Worm (Caenorhabditis elegans): ENCODE measurements around the gene Y116A8C.30.
"Not testable (repeated sequence)": the region's sequence is repeated elsewhere in the genome, so short reads cannot be mapped to it uniquely, and the experiment has no call there.

The Y116A8C.30 gene

DNA sequence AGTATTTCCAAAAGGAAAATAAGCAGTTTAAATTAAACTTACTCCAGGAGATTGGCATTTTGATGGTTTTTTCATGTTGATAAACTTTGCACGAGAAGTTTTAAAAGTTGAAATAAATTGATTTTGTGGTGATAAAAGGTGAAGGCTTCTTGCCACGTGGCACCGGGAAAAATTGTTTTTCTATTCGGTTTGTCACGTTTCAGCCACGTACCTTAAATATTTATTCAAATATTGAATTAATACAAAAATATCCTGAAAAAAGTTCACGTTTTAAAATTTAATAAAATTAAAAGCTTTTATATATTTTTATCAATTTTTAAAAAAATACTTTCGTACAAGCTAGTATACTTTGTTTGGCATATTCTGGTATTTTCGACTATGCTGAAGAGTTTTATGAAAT, 32.7 kb downstream of the Y116A8C.30 start, which contains the start of gene Y116A8C.24:
Y116A8C.24 (minus strand) TSS at position 101 of the 400 bp plus-strand sequence.
- TF ChIP-seq nhr-47, mef-2, blmp-1 (tag; optimal IDR thresholded peaks at IDR 0.05): not testable (repeated sequence)

ce11 chrIV:17064937-17065336, 38.6 kb downstream of the Y116A8C.30 start, which contains the start of gene Y116A8C.465:
Gene Y116A8C.465 (plus strand): TSS chrIV:17065237.
- TF ChIP-seq nhr-71 (tag; optimal IDR thresholded peaks at IDR 0.05); Y116A8C.19 (tag; optimal IDR thresholded peaks at IDR 0.05; ENCODE audit: borderline replicate concordance); F16B12.6 (tag; optimal IDR thresholded peaks at IDR 0.05): not testable (repeated sequence)

DNA sequence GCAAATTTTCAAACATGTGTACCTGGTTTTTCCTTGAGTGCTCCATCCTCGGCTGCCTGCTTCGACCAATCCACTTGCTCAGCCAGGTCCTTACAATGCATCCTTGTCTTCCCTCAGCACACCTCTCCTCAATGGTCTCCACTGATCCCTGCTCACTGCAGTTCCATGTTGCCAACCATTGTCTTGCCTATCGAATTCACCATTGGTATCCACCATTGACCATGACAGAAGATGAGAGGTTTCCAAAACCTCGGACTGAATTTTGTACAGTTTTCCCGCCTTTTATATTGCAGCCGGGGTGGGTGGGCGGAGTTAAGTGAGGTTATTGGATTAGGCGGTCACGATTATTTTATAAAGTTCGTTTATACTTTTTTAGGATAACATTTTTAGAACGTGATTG, 39.8 kb downstream of the Y116A8C.30 start, which contains the start of gene Y116A8C.467:
Y116A8C.467 (minus strand) TSS at position 101 of the 400 bp plus-strand sequence.
- not testable (repeated sequence) for TF ChIP-seq egl-13, unc-30, sptf-1 (tag; optimal IDR thresholded peaks at IDR 0.05)

DNA sequence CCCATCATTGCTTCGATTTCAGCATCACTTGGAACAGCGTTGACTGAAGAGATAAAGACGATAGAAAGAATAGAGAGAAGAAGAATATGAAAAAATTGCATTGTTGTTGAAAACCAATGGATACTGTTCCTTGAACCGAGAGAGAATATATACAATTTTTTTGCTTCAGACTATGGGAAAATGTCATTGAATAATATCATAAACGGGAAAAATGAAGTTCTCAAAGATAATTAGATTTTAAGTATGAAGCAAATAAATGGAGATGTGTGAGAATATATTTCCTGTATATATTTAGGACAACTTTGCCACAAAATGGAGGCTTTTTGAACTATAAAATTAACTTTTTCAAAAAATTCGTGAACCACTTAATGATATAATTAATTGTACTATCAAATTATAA, 45.5 kb downstream of the Y116A8C.30 start, which contains the start of gene Y116A8C.44:
Y116A8C.44 (minus strand) TSS at position 101 of the 400 bp plus-strand sequence.
- TF ChIP-seq efl-1 (optimal IDR thresholded peaks at IDR 0.05), result no peak
- TF ChIP-seq efl-1 (GFP tag; optimal IDR thresholded peaks at IDR 0.05 in 1 of 2), result peak in 1 of 2 experiments; percentile 52
- no peak for TF ChIP-seq nhr-20 (tag; optimal IDR thresholded peaks at IDR 0.05)

DNA sequence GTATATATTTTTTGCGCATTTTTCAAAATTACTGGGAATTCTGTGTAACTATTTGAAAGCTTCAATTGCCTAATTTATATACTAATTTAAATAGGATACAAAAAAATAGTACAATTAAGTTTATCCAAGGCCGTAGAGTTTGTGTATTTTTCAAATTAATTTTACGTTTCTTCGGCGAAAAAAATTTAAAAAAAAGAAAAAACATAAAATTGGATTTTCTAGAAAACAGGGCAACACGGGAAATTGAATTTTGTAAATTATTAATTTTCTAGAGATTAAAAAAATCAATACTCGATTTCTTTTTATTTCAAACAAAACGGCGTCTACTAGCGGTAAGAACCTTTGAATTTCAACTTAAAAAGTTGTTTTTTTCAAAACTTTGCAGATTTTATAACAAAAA, 50.3 kb downstream of the Y116A8C.30 start, which contains the start of gene Y116A8C.23:
Y116A8C.23 (plus strand) TSS at position 301 of the 400 bp plus-strand sequence.
- TF ChIP-seq ces-1 (GFP tag; optimal IDR thresholded peaks at IDR 0.05), result no peak
- no peak for TF ChIP-seq hlh-4 (tag; optimal IDR thresholded peaks at IDR 0.05)
